Worm (Caenorhabditis elegans): ENCODE measurements around the gene gss-1.

ce11 chrII:9427644-9428043 lies 11.4 kb upstream of the gss-1 start, which contains the start of gene M176.5:
- TF ChIP-seq nhr-237 (tag; optimal IDR thresholded peaks at IDR 0.05) (no peak), lin-39 (tag; optimal IDR thresholded peaks at IDR 0.05) (no peak), blmp-1 (tag; optimal IDR thresholded peaks at IDR 0.05; ENCODE audit: insufficient read depth) (no peak), lsy-2 (tag; optimal IDR thresholded peaks at IDR 0.05) (no peak), ama-1 (optimal IDR thresholded peaks at IDR 0.05) (no peak)

All from whole organism, L2 larva.